Worm (Caenorhabditis elegans): ENCODE data around the gene zip-10.

zip-10 gene

ce11 chrV:11641298-11641787 is 9.2 kb downstream of the zip-10 start (continued):
- TF ChIP-seq irx-1 (tag; optimal IDR thresholded peaks at IDR 0.05) (peak; percentile 33), rnt-1 (tag; optimal IDR thresholded peaks at IDR 0.05) (peak; percentile 37), nhr-47 (tag; optimal IDR thresholded peaks at IDR 0.05) (peak; percentile 71), fkh-10 (GFP tag; optimal IDR thresholded peaks at IDR 0.05) (peak; percentile 94), hlh-4 (tag; optimal IDR thresholded peaks at IDR 0.05) (no peak), xbp-1 (tag; optimal IDR thresholded peaks at IDR 0.05) (peak; percentile 26), nhr-20 (tag; optimal IDR thresholded peaks at IDR 0.05) (no peak), lin-13 (GFP tag; optimal IDR thresholded peaks at IDR 0.05) (peak; percentile 10), ceh-88 (GFP tag; IDR thresholded peaks at IDR 0.05) (no peak), egl-13 (tag; optimal IDR thresholded peaks at IDR 0.05) (peak; percentile 42), C04F5.9 (tag; optimal IDR thresholded peaks at IDR 0.05) (no peak), dsc-1 (tag; optimal IDR thresholded peaks at IDR 0.05) (peak; percentile 64), nhr-85 (tag) (no peak), fkh-4 (tag; optimal IDR thresholded peaks at IDR 0.05; ENCODE audit: borderline replicate concordance) (no peak), efl-1 (optimal IDR thresholded peaks at IDR 0.05) (peak; percentile 39 to 41), efl-1 (GFP tag; optimal IDR thresholded peaks at IDR 0.05 in 1 of 2) (peak in 1 of 2 experiments; percentile 17), ztf-4 (tag; optimal IDR thresholded peaks at IDR 0.05) (peak; percentile 12), snu-23 (GFP tag; optimal IDR thresholded peaks at IDR 0.05) (peak; percentile 44), ama-1 (optimal IDR thresholded peaks at IDR 0.05) (no peak), lin-14 (GFP tag; optimal IDR thresholded peaks at IDR 0.05) (peak; percentile 93), fkh-8 (tag; optimal IDR thresholded peaks at IDR 0.05) (peak; percentile 83), tbx-2 (tag; optimal IDR thresholded peaks at IDR 0.05) (peak; percentile 46), mdl-1 (tag; optimal IDR thresholded peaks at IDR 0.05) (no peak), efl-3 (GFP tag; optimal IDR thresholded peaks at IDR 0.05) (no peak), skn-1 (tag; optimal IDR thresholded peaks at IDR 0.05) (no peak), unc-86 (tag; optimal IDR thresholded peaks at IDR 0.05) (peak; percentile 68), sup-37 (GFP tag; optimal IDR thresholded peaks at IDR 0.05) (no peak), nhr-12 (tag; optimal IDR thresholded peaks at IDR 0.05) (no peak), tlp-1 (tag; optimal IDR thresholded peaks at IDR 0.05) (no peak), elt-3 (tag; optimal IDR thresholded peaks at IDR 0.05) (no peak), nhr-90 (tag; optimal IDR thresholded peaks at IDR 0.05; ENCODE audit: poor library complexity) (no peak), ceh-90 (tag; optimal IDR thresholded peaks at IDR 0.05) (no peak), pqm-1 (tag; optimal IDR thresholded peaks at IDR 0.05) (no peak), nhr-77 (tag; optimal IDR thresholded peaks at IDR 0.05) (peak; percentile 13), isw-1 (GFP tag; IDR thresholded peaks at IDR 0.05) (peak; percentile 30; the same call in 1 of the 2 replicates), ceh-8 (GFP tag; optimal IDR thresholded peaks at IDR 0.05) (no peak), lin-35 (GFP tag; optimal IDR thresholded peaks at IDR 0.05) (peak in 1 of 2 experiments; percentile 33), dpl-1 (GFP tag; optimal IDR thresholded peaks at IDR 0.05) (peak in 1 of 3 experiments; percentile 35), lir-3 (tag; optimal IDR thresholded peaks at IDR 0.05; ENCODE audit: poor library complexity) (peak; percentile 19), aly-2 (tag; optimal IDR thresholded peaks at IDR 0.05) (no peak), elt-2 (tag; optimal IDR thresholded peaks at IDR 0.05) (no peak), nhr-19 (GFP tag; conservative IDR thresholded peaks at IDR 0.05) (0 out of 2 replicates have a peak, but pooled peaks have one; percentile 2), nhr-237 (tag; optimal IDR thresholded peaks at IDR 0.05) (no peak), vab-15 (tag; optimal IDR thresholded peaks at IDR 0.05) (no peak), snpc-4 (tag; optimal IDR thresholded peaks at IDR 0.05) (no peak), unc-62 (GFP tag; optimal IDR thresholded peaks at IDR 0.05) (no peak), nhr-71 (tag; optimal IDR thresholded peaks at IDR 0.05) (peak; percentile 72), zip-4 (GFP tag; optimal IDR thresholded peaks at IDR 0.05) (no peak), lsy-2 (tag; optimal IDR thresholded peaks at IDR 0.05) (peak; percentile 57 to 74), C16A3.4 (tag; optimal IDR thresholded peaks at IDR 0.05) (no peak), C34B4.2 (tag; optimal IDR thresholded peaks at IDR 0.05) (no peak), lin-39 (tag; optimal IDR thresholded peaks at IDR 0.05) (no peak)

Data from whole organism, L1 larva.